Fruit fly (Drosophila melanogaster): Measurements from ENCODE around the gene CG14439.

DNA sequence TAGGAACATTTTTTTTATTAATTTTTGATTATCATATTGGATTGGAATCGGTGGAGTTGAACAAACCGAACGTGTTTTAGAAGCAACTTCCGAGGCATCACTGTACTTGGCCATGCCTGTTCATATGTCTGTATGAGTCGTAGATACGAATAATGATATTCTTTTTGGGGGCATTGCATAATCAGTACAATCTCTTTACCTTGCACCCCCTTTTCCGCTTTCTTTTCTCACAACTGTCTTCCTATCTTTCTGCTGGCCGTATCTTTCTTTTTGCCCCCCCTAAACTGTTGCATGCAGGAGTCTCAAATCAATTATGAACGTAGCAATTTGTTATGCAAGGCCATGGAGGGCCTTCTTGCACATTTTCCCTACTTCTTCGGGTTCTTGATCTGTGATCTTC lies 41.5 kb upstream of the CG14439 start:
- TF ChIP-seq CTCF (optimal IDR thresholded peaks at IDR 0.05) (no peak), CG8478 (optimal IDR thresholded peaks at IDR 0.05) (no peak)
